Worm (Caenorhabditis elegans) whole organism, late embryonic: ENCODE measurements around the gene K09E9.1.

Experiments
- F13H6.1 ChIP-seq: sonication (generic microtip); optimal IDR thresholded peaks from 2 replicates; lab custom pipeline; 2016; ENCODE audit warnings: missing genetic modification characterization, missing compliant biosample characterization
- K02D7.2 ChIP-seq: sonication (generic microtip); optimal IDR thresholded peaks from 2 replicates; lab custom pipeline; 2017; ENCODE audit warnings: mild to moderate bottlenecking, missing genetic modification characterization, missing compliant biosample characterization
- K09A11.1 ChIP-seq: sonication (generic microtip); optimal IDR thresholded peaks from 2 replicates; lab custom pipeline; 2017; ENCODE audit warnings: antibody characterized with exemption, mild to moderate bottlenecking, missing genetic modification characterization, missing compliant biosample characterization; ENCODE audit not compliant: insufficient read depth
- Y22D7AL.16 ChIP-seq: sonication (generic microtip); optimal IDR thresholded peaks from 2 replicates; lab custom pipeline; 2016; ENCODE audit warnings: missing genetic modification characterization, missing compliant biosample characterization
- ahr-1 ChIP-seq: sonication (generic microtip); optimal IDR thresholded peaks from 2 replicates; lab custom pipeline; 2016; ENCODE audit warnings: missing genetic modification characterization, missing compliant biosample characterization
- ceh-14 ChIP-seq: sonication (generic microtip); optimal IDR thresholded peaks from 2 replicates; lab custom pipeline; 2016; ENCODE audit warnings: missing genotype, missing genetic modification characterization, missing compliant biosample characterization
- ceh-18 ChIP-seq: sonication (generic microtip); optimal IDR thresholded peaks from 2 replicates; lab custom pipeline; 2016; ENCODE audit warnings: missing genetic modification characterization, missing compliant biosample characterization
- ceh-2 ChIP-seq: sonication (generic microtip); optimal IDR thresholded peaks from 2 replicates; lab custom pipeline; 2016; ENCODE audit warnings: missing genotype, missing genetic modification characterization, missing compliant biosample characterization
- ceh-22 ChIP-seq: sonication (generic microtip); optimal IDR thresholded peaks from 2 replicates; lab custom pipeline; 2017; ENCODE audit warnings: missing biosample characterization, missing genetic modification characterization
- ceh-30 ChIP-seq: fragments of 150-350 bp; optimal IDR thresholded peaks from 2 replicates; lab custom pipeline; 2014; ENCODE audit warnings: missing biosample characterization, missing genetic modification characterization
- ceh-34 ChIP-seq: sonication (generic microtip); optimal IDR thresholded peaks from 2 replicates; lab custom pipeline; 2016; ENCODE audit warnings: mild to moderate bottlenecking, missing genetic modification characterization, missing compliant biosample characterization
- ceh-48 ChIP-seq: sonication (generic microtip); optimal IDR thresholded peaks from 2 replicates; lab custom pipeline; 2016; ENCODE audit warnings: missing genetic modification characterization, inconsistent platforms, missing compliant biosample characterization
- ceh-6 ChIP-seq: fragments of 200-800 bp; sonication (Bioruptor generic); optimal IDR thresholded peaks from 2 replicates; lab custom pipeline; 2018; ENCODE audit warnings: mild to moderate bottlenecking, missing genetic modification characterization, missing compliant biosample characterization
- ceh-9 ChIP-seq: sonication (generic microtip); optimal IDR thresholded peaks from 2 replicates; lab custom pipeline; 2016; ENCODE audit warnings: mild to moderate bottlenecking, missing genetic modification characterization, inconsistent platforms, missing compliant biosample characterization
- dve-1 ChIP-seq: sonication (generic microtip); optimal IDR thresholded peaks from 2 replicates; lab custom pipeline; 2017; ENCODE audit warnings: antibody characterized with exemption, mild to moderate bottlenecking, missing genetic modification characterization, missing compliant biosample characterization
- elt-2 ChIP-seq: sonication (generic microtip); optimal IDR thresholded peaks from 2 replicates; lab custom pipeline; 2016; ENCODE audit warnings: missing genetic modification reagents, missing genetic modification characterization, missing compliant biosample characterization
- elt-4 ChIP-seq: sonication (generic microtip); optimal IDR thresholded peaks from 2 replicates; lab custom pipeline; 2016; ENCODE audit warnings: missing genetic modification characterization, missing compliant biosample characterization
- ets-4 ChIP-seq: sonication (generic microtip); optimal IDR thresholded peaks from 2 replicates; lab custom pipeline; 2016; ENCODE audit warnings: missing genetic modification characterization, missing compliant biosample characterization
- gmeb-2 ChIP-seq: sonication (generic microtip); optimal IDR thresholded peaks from 2 replicates; lab custom pipeline; 2016; ENCODE audit warnings: missing genetic modification characterization, inconsistent platforms, missing compliant biosample characterization
- hlh-13 ChIP-seq: fragments of 200-800 bp; sonication (Bioruptor generic); optimal IDR thresholded peaks from 2 replicates; lab custom pipeline; 2018; ENCODE audit warnings: mild to moderate bottlenecking, missing genetic modification characterization, missing compliant biosample characterization
- hlh-15 ChIP-seq: sonication (generic microtip); optimal IDR thresholded peaks from 2 replicates; lab custom pipeline; 2016; ENCODE audit warnings: missing genetic modification characterization, missing compliant biosample characterization
- hlh-30 ChIP-seq: sonication (generic microtip); optimal IDR thresholded peaks from 2 replicates; lab custom pipeline; 2017; ENCODE audit warnings: antibody characterized with exemption, missing genetic modification characterization, missing compliant biosample characterization; ENCODE audit not compliant: insufficient read depth
- hlh-6 ChIP-seq: sonication (generic microtip); optimal IDR thresholded peaks from 2 replicates; lab custom pipeline; 2016; ENCODE audit warnings: missing genotype, missing genetic modification characterization, missing compliant biosample characterization
- hlh-8 ChIP-seq: sonication (generic microtip); optimal IDR thresholded peaks from 2 replicates; lab custom pipeline; 2016; ENCODE audit warnings: missing genotype, missing genetic modification characterization, missing compliant biosample characterization
- lim-6 ChIP-seq: sonication (generic microtip); optimal IDR thresholded peaks from 2 replicates; lab custom pipeline; 2016; ENCODE audit warnings: missing genetic modification characterization, missing compliant biosample characterization
- madf-2 ChIP-seq: sonication (generic microtip); optimal IDR thresholded peaks from 2 replicates; lab custom pipeline; 2017; ENCODE audit warnings: missing genetic modification characterization, missing compliant biosample characterization
- mec-3 ChIP-seq: sonication (generic microtip); optimal IDR thresholded peaks from 2 replicates; lab custom pipeline; 2016; ENCODE audit warnings: borderline replicate concordance, missing genetic modification characterization, missing compliant biosample characterization
- nfya-1 ChIP-seq: sonication (generic microtip); optimal IDR thresholded peaks from 2 replicates; lab custom pipeline; 2017; ENCODE audit warnings: missing genetic modification characterization, mild to moderate bottlenecking, missing compliant biosample characterization, antibody characterized with exemption, moderate library complexity
- nhr-11 ChIP-seq: fragments of 150-350 bp; optimal IDR thresholded peaks from 2 replicates; lab custom pipeline; 2014; ENCODE audit warnings: missing biosample characterization, missing genetic modification characterization
- npax-4 ChIP-seq: sonication (generic microtip); optimal IDR thresholded peaks from 2 replicates; lab custom pipeline; 2016; ENCODE audit warnings: missing genetic modification characterization, missing compliant biosample characterization
- pqm-1 ChIP-seq: sonication (generic microtip); optimal IDR thresholded peaks from 2 replicates; lab custom pipeline; 2016; ENCODE audit warnings: missing genetic modification characterization, missing compliant biosample characterization
- ref-2 ChIP-seq: sonication (generic microtip); optimal IDR thresholded peaks from 2 replicates; lab custom pipeline; 2016; ENCODE audit warnings: missing genetic modification characterization, missing compliant biosample characterization
- sdc-2 ChIP-seq: sonication (generic microtip); optimal IDR thresholded peaks from 2 replicates; lab custom pipeline; 2016; ENCODE audit warnings: missing genotype, missing genetic modification characterization, missing compliant biosample characterization
- tbx-2 ChIP-seq: sonication (generic microtip); optimal IDR thresholded peaks from 2 replicates; lab custom pipeline; 2016; ENCODE audit warnings: missing genetic modification characterization, missing compliant biosample characterization
- tbx-7 ChIP-seq: sonication (generic microtip); optimal IDR thresholded peaks from 2 replicates; lab custom pipeline; 2016; ENCODE audit warnings: missing genotype, missing genetic modification characterization, missing compliant biosample characterization
- ttx-3 ChIP-seq: sonication (generic microtip); optimal IDR thresholded peaks from 2 replicates; lab custom pipeline; 2016; ENCODE audit warnings: missing genetic modification reagents, missing genetic modification characterization, missing compliant biosample characterization
- unc-55 ChIP-seq: sonication (generic microtip); optimal IDR thresholded peaks from 2 replicates; lab custom pipeline; 2017; ENCODE audit warnings: missing biosample characterization, missing genetic modification reagents, missing genetic modification characterization
- unc-86 ChIP-seq: sonication (generic microtip); optimal IDR thresholded peaks from 2 replicates; lab custom pipeline; 2016; ENCODE audit warnings: missing genetic modification characterization, missing compliant biosample characterization
- zip-5 ChIP-seq: sonication (generic microtip); optimal IDR thresholded peaks from 2 replicates; lab custom pipeline; 2016; ENCODE audit warnings: missing genetic modification characterization, missing compliant biosample characterization
- ztf-16 ChIP-seq: sonication (generic microtip); optimal IDR thresholded peaks from 2 replicates; lab custom pipeline; 2017; ENCODE audit warnings: missing genetic modification characterization, missing compliant biosample characterization

Gene K09E9.1

DNA sequence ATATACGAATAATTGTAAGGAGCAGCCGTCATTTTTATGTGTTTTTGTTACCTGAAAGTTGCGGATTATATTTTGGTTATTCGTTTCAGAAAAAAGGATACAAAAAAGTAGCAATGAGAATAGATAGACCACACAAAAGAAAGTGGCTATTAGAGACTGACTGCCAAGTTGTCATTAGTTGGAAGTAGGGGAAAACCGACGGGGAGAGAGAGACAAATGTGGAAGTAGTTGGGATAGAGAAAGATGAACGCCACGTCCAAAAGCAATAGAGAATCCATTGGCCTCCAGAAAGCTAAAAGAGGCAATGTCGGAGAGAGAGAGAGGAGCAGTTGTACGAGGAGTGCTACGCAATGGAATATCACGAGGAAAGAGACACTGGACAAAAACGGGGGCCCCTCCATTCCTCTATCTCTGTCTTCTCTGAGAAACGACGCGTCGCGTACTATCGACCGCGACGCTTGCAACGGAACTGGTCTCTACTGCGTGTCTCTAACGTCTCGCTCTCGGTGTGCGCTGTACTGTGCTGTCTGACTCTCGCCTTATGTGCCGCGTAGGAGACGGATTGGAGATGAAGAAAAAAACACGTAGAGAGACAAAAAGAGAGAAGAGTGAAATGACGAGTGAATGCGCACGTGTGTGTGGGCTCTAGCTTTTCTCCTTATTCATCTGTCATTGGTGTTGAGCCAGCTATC, 13.6 kb upstream of the K09E9.1 start, which contains the start of gene rab-14 (continued):
- TF ChIP-seq dve-1 (tag; lab: Kevin White, UChicago): no peak
- no peak for TF ChIP-seq unc-86 (tag; lab: Kevin White, UChicago)
- TF ChIP-seq lim-6: no peak
- peak; percentile 28 for TF ChIP-seq ceh-48 (tag; lab: Kevin White, UChicago)
- no peak for TF ChIP-seq elt-4 (tag; lab: Kevin White, UChicago)
- peak; percentile 66 for TF ChIP-seq nfya-1 (tag; lab: Kevin White, UChicago)
- TF ChIP-seq hlh-15 (tag; lab: Kevin White, UChicago): peak; percentile 1
- peak; percentile 53 for TF ChIP-seq tbx-2 (tag; lab: Kevin White, UChicago)
- peak; percentile 59 for TF ChIP-seq K09A11.1 (tag; lab: Kevin White, UChicago)
- TF ChIP-seq ztf-16 (tag; lab: Kevin White, UChicago): no peak
- TF ChIP-seq gmeb-2: no peak
- no peak for TF ChIP-seq ahr-1 (tag; lab: Kevin White, UChicago)
- peak; percentile 88 for TF ChIP-seq hlh-30 (tag; lab: Kevin White, UChicago)

DNA sequence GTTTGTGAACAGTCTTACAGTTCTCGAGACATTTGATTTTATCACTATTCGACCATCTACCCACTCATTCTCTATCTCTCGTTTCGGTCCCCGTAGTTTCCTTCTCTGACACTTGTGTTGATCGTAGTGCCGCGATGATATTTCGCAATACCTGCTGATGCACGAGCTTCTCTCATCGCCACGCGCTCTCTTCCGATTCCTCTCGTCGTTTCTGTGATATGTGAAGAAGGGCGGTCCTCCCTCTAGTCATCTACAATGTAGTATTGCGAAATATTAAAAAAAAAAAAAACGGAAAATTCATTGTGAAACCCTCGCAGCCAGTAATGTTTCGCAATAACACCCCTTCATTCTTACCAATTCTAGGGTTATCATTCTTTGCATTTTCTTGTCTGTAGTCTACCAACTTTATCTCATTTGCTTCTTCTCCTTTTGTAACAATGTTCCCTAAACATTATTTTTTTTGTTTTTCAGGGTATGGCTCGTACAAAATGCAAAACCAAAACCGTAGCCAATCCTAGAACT, 12.7 kb upstream of the K09E9.1 start, which contains the start of gene nipi-3:
Gene nipi-3, plus strand, starts transcription at position 472 of the 522 bp plus-strand sequence.
- TF ChIP-seq ets-4 (tag; lab: Kevin White, UChicago) (peak; percentile 8), nfya-1 (tag; lab: Kevin White, UChicago) (peak; percentile 60), dve-1 (tag; lab: Kevin White, UChicago) (peak; percentile 82), hlh-30 (tag; lab: Kevin White, UChicago) (peak; percentile 89), tbx-7 (no peak), Y22D7AL.16 (tag; lab: Kevin White, UChicago) (no peak), elt-4 (tag; lab: Kevin White, UChicago) (no peak), ceh-18 (peak; percentile 61), elt-2 (peak; percentile 54), sdc-2 (tag; lab: Kevin White, UChicago) (no peak), ref-2 (peak; percentile 19), unc-55 (GFP tag; lab: Kevin White, UChicago) (peak; percentile 96), F13H6.1 (tag; lab: Kevin White, UChicago) (no peak)

DNA sequence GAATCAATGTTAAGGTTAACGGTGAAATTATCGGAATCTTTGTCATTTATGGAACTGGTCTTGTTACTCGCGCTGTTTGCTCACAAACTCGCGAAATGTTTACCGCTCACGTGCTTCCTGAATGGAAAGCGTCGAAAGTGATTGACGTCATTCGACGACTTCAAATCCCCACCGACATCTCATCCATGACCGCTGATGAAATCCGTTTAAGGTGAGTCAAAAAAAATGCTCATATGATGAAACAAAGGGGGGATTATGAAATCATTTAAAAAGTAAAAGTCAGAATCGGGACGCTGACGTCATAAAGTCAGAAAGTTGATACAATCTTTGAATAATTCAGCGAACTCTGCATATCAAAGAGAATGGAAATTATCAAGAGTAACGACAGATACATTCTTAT, 11.7 kb upstream of the K09E9.1 start:
- TF ChIP-seq ceh-2 (tag; lab: Kevin White, UChicago): no peak
- no peak for TF ChIP-seq unc-86 (tag; lab: Kevin White, UChicago)
- TF ChIP-seq ceh-30 (tag; lab: Kevin White, UChicago): no peak
- no peak for TF ChIP-seq ceh-48 (tag; lab: Kevin White, UChicago)
- TF ChIP-seq ceh-6: no peak
- TF ChIP-seq npax-4 (tag; lab: Kevin White, UChicago): no peak
- TF ChIP-seq ttx-3 (tag; lab: Kevin White, UChicago): no peak
- no peak for TF ChIP-seq hlh-8
- no peak for TF ChIP-seq Y22D7AL.16 (tag; lab: Kevin White, UChicago)
- no peak for TF ChIP-seq hlh-6
- no peak for TF ChIP-seq pqm-1 (tag; lab: Kevin White, UChicago)
- TF ChIP-seq mec-3 (tag; lab: Kevin White, UChicago): no peak
- no peak for TF ChIP-seq ceh-34 (tag; lab: Kevin White, UChicago)
- no peak for TF ChIP-seq ceh-22
- TF ChIP-seq K02D7.2: no peak
- no peak for TF ChIP-seq ceh-14 (tag; lab: Kevin White, UChicago)
- no peak for TF ChIP-seq nhr-11
- no peak for TF ChIP-seq elt-2

DNA sequence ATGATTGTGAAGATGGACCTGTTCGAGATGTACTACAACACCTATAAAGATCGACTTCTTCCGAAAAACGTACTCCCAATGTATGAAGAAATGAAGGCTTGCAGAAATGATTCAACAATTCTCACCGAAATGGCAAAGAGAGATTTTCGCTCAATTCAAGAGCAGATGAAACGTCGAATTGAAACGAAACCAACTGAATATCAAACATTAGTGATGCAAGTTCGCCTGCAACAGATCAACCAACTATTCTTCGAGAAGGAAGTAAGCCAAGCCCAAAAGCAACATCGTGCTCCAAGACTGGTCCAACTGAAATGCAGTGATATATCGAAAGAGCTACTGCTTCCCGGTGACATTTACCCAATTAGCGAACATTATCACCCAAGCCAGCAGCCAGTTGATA, 10.6 kb upstream of the K09E9.1 start:
- TF ChIP-seq madf-2 (tag; lab: Kevin White, UChicago) (no peak), zip-5 (no peak), hlh-13 (GFP tag; lab: Kevin White, UChicago) (no peak), tbx-2 (tag; lab: Kevin White, UChicago) (no peak), ceh-9 (tag; lab: Kevin White, UChicago) (no peak)
